Worm (Caenorhabditis elegans): ENCODE results near the gene Y54G2A.45.

Gene Y54G2A.45

DNA sequence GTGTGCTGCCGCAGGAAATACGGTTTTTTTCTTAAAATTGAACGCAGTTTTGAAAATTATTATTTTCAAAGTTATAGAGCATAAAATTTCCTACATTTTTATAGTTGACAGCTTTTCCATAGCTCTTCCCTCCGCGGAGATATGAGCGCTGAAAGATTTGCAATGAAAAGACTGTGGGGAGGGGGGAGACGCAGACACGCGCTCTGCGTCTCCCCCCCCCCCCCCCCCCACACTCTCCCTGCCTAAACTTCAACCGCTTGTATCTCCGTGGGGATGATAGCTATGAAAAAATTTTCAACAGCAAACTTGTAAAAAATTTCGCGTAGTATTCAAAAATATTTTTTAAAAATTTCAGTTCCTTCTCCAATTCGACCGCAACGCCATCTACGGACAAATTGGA, 44.2 kb upstream of the Y54G2A.45 start:
- TF ChIP-seq aly-2 (tag; optimal IDR thresholded peaks at IDR 0.05) (no peak), nhr-23 (tag; optimal IDR thresholded peaks at IDR 0.05) (no peak), hmg-11 (tag; optimal IDR thresholded peaks at IDR 0.05) (no peak), ama-1 (optimal IDR thresholded peaks at IDR 0.05) (no peak), daf-12 (tag; optimal IDR thresholded peaks at IDR 0.05) (no peak), snpc-4 (tag; optimal IDR thresholded peaks at IDR 0.05) (no peak), skn-1 (tag; optimal IDR thresholded peaks at IDR 0.05) (no peak), lin-39 (tag; optimal IDR thresholded peaks at IDR 0.05) (no peak), elt-2 (tag; optimal IDR thresholded peaks at IDR 0.05) (no peak), fkh-10 (GFP tag; optimal IDR thresholded peaks at IDR 0.05) (no peak), lin-15B (tag; optimal IDR thresholded peaks at IDR 0.05) (no peak), lsy-12 (tag; optimal IDR thresholded peaks at IDR 0.05) (no peak), ceh-28 (tag; optimal IDR thresholded peaks at IDR 0.05) (no peak), nhr-77 (tag; optimal IDR thresholded peaks at IDR 0.05) (no peak)

ce11 chrIV:2762380-2762779, 43.3 kb upstream of the Y54G2A.45 start, which contains the start of gene Y54G2A.77:
Gene Y54G2A.77 (plus strand): TSS chrIV:2762680.
- no peak for TF ChIP-seq pqm-1 (tag; optimal IDR thresholded peaks at IDR 0.05)
- no peak for TF ChIP-seq ceh-82 (tag; optimal IDR thresholded peaks at IDR 0.05)
- TF ChIP-seq mml-1 (tag; optimal IDR thresholded peaks at IDR 0.05): no peak
- TF ChIP-seq unc-39 (tag; optimal IDR thresholded peaks at IDR 0.05): no peak
- TF ChIP-seq nhr-237 (tag; optimal IDR thresholded peaks at IDR 0.05): no peak
- no peak for TF ChIP-seq skn-1 (tag; optimal IDR thresholded peaks at IDR 0.05)
- TF ChIP-seq sea-2 (GFP tag; optimal IDR thresholded peaks at IDR 0.05): no peak
- no peak for TF ChIP-seq zag-1 (tag; optimal IDR thresholded peaks at IDR 0.05)

DNA sequence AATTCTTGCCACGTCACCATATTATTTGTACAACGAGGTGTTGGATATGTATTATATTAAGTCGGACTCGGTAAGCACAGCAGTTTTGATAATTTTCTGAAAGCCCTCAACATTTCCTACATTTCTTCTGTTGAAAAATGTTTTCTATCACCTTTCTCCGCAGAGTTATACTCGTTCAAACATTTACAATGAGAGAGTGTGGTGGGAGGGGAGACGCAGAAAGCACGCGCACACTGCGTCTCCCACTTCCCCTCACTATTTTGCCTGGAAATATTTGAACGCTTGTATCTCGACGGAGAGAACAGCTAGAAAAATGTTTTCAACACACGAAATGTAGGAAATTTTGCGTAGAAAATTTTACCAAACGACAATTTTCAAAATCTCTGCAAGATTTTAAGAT, 41.5 kb upstream of the Y54G2A.45 start:
- no peak for TF ChIP-seq egl-5 (tag; optimal IDR thresholded peaks at IDR 0.05)
- no peak for TF ChIP-seq mml-1 (tag; optimal IDR thresholded peaks at IDR 0.05)
- no peak for TF ChIP-seq unc-39 (tag; optimal IDR thresholded peaks at IDR 0.05)
- TF ChIP-seq nhr-67 (tag; optimal IDR thresholded peaks at IDR 0.05): no peak
- TF ChIP-seq snpc-4 (tag; optimal IDR thresholded peaks at IDR 0.05): no peak

- TF ChIP-seq lin-15B (tag; optimal IDR thresholded peaks at IDR 0.05): no peak
Measured at ce11 chrIV:2765048-2765708, 40.5 kb upstream of the Y54G2A.45 start.

ce11 chrIV:2770067-2770466, 35.6 kb upstream of the Y54G2A.45 start:
- TF ChIP-seq unc-39 (tag; optimal IDR thresholded peaks at IDR 0.05): no peak
- TF ChIP-seq hmg-11 (tag; optimal IDR thresholded peaks at IDR 0.05): no peak
- TF ChIP-seq aly-2 (tag; optimal IDR thresholded peaks at IDR 0.05): no peak
- no peak for TF ChIP-seq egl-27 (tag; optimal IDR thresholded peaks at IDR 0.05)
- no peak for TF ChIP-seq ceh-9 (tag; optimal IDR thresholded peaks at IDR 0.05)
- no peak for TF ChIP-seq lin-15B (tag; optimal IDR thresholded peaks at IDR 0.05)

ce11 chrIV:2770835-2771234, 34.8 kb upstream of the Y54G2A.45 start:
- TF ChIP-seq ama-1 (optimal IDR thresholded peaks at IDR 0.05): peak; percentile 2
- TF ChIP-seq lsy-12 (tag; optimal IDR thresholded peaks at IDR 0.05): peak; percentile 32
- no peak for TF ChIP-seq ceh-16 (tag; optimal IDR thresholded peaks at IDR 0.05)

DNA sequence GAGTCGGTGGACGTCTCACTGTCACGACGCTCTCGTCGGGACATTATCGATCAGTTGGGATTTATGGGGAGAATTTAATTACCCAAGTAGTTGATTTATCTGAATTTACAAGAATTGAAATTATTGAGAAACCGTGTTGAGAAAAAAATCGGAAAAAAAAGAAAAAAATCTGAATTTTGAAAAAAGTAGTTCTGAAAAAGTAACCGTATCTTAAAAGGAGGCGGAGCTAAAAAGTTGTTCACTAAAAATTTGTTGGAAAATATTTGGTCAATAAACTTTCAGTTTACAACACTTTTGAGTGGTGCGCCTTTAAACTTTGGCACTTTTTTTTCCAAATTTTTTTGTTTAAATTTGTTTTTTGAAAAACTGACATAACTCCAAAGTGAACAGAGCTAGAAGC, 34.0 kb upstream of the Y54G2A.45 start, which contains the start of gene Y54G2A.11:
TSS of gene Y54G2A.11 (minus strand) at position 101 of the 400 bp plus-strand sequence.
- TF ChIP-seq fkh-10 (GFP tag; optimal IDR thresholded peaks at IDR 0.05) (no peak), hmg-11 (tag; optimal IDR thresholded peaks at IDR 0.05) (no peak), pha-4 (tag; optimal IDR thresholded peaks at IDR 0.05) (no peak), R02D3.7 (tag; optimal IDR thresholded peaks at IDR 0.05) (no peak), skn-1 (tag; optimal IDR thresholded peaks at IDR 0.05) (no peak), eor-1 (tag; optimal IDR thresholded peaks at IDR 0.05) (no peak), nhr-28 (tag; optimal IDR thresholded peaks at IDR 0.05) (no peak), nhr-67 (tag; optimal IDR thresholded peaks at IDR 0.05) (no peak), sea-2 (GFP tag; optimal IDR thresholded peaks at IDR 0.05) (no peak)

All from whole organism, L3 larva.